Worm (Caenorhabditis elegans): Measurements from ENCODE around the gene sre-3.

The sre-3 gene

DNA sequence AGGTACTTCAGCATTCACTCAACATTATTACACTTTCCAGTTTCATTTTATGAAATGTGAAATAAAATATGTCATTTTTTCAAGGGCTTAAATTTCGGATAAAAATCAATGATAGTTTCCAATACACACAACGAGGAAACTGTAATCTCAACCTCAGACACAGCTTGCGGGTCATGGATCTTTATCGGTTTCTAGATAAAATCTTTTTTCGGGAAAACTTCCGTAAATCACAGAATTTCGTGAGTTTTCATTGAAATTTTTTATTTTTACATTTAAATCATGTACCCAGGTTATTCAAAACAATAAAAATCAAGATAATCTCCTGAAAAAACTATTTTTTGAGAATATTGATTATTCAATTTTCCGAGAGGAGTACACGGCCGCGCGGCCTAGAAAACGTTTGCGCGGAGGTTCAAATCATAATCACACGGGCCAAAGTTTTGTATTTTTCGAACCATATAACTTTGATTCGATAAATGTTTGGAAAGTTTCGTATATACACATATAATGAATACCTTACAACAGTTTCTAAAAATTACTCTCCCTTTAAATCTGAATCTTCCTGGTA lies 11.8 kb downstream of the sre-3 start:
- TF ChIP-seq nhr-28 (tag; optimal IDR thresholded peaks at IDR 0.05) (no peak), nhr-237 (tag; optimal IDR thresholded peaks at IDR 0.05) (no peak), efl-1 (optimal IDR thresholded peaks at IDR 0.05) (peak; percentile 29 to 52), efl-1 (GFP tag; optimal IDR thresholded peaks at IDR 0.05 in 1 of 2) (peak; percentile 55 to 96), dpl-1 (GFP tag; optimal IDR thresholded peaks at IDR 0.05) (peak in 2 of 3 experiments; percentile 40 to 49), C34B4.2 (tag; optimal IDR thresholded peaks at IDR 0.05) (no peak), xbp-1 (tag; optimal IDR thresholded peaks at IDR 0.05) (no peak), hlh-4 (tag; optimal IDR thresholded peaks at IDR 0.05) (no peak), ces-1 (GFP tag; optimal IDR thresholded peaks at IDR 0.05) (no peak), unc-130 (tag; optimal IDR thresholded peaks at IDR 0.05) (no peak), lsy-2 (tag; optimal IDR thresholded peaks at IDR 0.05) (no peak), nhr-90 (tag; optimal IDR thresholded peaks at IDR 0.05; ENCODE audit: poor library complexity) (peak; percentile 8), lir-3 (tag; optimal IDR thresholded peaks at IDR 0.05; ENCODE audit: poor library complexity) (no peak), lin-35 (GFP tag; optimal IDR thresholded peaks at IDR 0.05) (peak in 1 of 2 experiments; percentile 60), rnt-1 (tag; optimal IDR thresholded peaks at IDR 0.05) (peak; percentile 43), fkh-8 (tag; optimal IDR thresholded peaks at IDR 0.05) (no peak), nhr-85 (tag) (peak; percentile 63), blmp-1 (tag; optimal IDR thresholded peaks at IDR 0.05) (peak; percentile 0), unc-86 (tag; optimal IDR thresholded peaks at IDR 0.05) (no peak)

DNA sequence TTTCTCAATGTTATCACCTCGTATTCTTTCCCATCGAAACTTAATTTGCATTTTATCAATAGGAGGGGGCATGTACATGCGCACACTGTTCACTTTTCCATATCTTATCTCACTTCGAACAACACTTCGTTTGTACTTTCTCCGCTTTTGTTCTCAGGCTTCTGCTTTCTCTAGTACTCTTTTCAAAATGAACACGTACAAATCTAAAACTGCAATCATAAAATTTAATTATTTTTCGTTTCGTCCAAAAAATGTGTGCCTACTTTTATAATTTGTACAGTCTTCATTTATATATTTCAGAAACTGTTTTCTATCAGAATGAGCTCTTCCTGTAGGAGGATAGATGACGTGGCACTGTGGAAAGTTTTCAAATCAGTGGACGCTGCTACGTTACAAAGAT lies 13.2 kb downstream of the sre-3 start, which contains the start of gene C07D10.1:
C07D10.1 (plus strand) TSS at position 301 of the 400 bp plus-strand sequence.
- TF ChIP-seq nhr-237 (tag; optimal IDR thresholded peaks at IDR 0.05) = no peak
- TF ChIP-seq fos-1 (tag; optimal IDR thresholded peaks at IDR 0.05) = no peak
- TF ChIP-seq nhr-71 (tag; optimal IDR thresholded peaks at IDR 0.05) = no peak
- no peak for TF ChIP-seq ceh-8 (GFP tag; optimal IDR thresholded peaks at IDR 0.05)
- TF ChIP-seq elt-3 (tag; optimal IDR thresholded peaks at IDR 0.05) = no peak
- TF ChIP-seq zag-1 (tag; optimal IDR thresholded peaks at IDR 0.05) = no peak
- no peak for TF ChIP-seq pax-3 (tag; optimal IDR thresholded peaks at IDR 0.05)
- TF ChIP-seq ceh-88 (GFP tag; IDR thresholded peaks at IDR 0.05) = no peak
- TF ChIP-seq dpl-1 (GFP tag; optimal IDR thresholded peaks at IDR 0.05) = no peak
- TF ChIP-seq unc-130 (tag; optimal IDR thresholded peaks at IDR 0.05) = no peak
- no peak for TF ChIP-seq lin-15B (tag; optimal IDR thresholded peaks at IDR 0.05)
- TF ChIP-seq nhr-11 (tag; optimal IDR thresholded peaks at IDR 0.05) = no peak
- TF ChIP-seq pag-3 (tag; optimal IDR thresholded peaks at IDR 0.05; ENCODE audit: borderline replicate concordance, insufficient read depth) = no peak
- TF ChIP-seq ets-5 (GFP tag; IDR thresholded peaks at IDR 0.05) = no peak
- TF ChIP-seq unc-62 (GFP tag; optimal IDR thresholded peaks at IDR 0.05) = no peak

ce11 chrII:7402625-7403024 lies 17.1 kb downstream of the sre-3 start, which contains the start of gene nas-7:
Gene nas-7, minus strand, starts transcription at chrII:7402725.
- TF ChIP-seq hpl-2 (GFP tag; optimal IDR thresholded peaks at IDR 0.05) (no peak), C34B4.2 (tag; optimal IDR thresholded peaks at IDR 0.05) (no peak), dsc-1 (tag; optimal IDR thresholded peaks at IDR 0.05) (no peak), nhr-237 (tag; optimal IDR thresholded peaks at IDR 0.05) (no peak), efl-3 (GFP tag; optimal IDR thresholded peaks at IDR 0.05) (no peak), fkh-8 (tag; optimal IDR thresholded peaks at IDR 0.05) (no peak), hlh-4 (tag; optimal IDR thresholded peaks at IDR 0.05) (no peak), ceh-88 (GFP tag; IDR thresholded peaks at IDR 0.05) (no peak), alr-1 (tag; optimal IDR thresholded peaks at IDR 0.05; ENCODE audit: borderline replicate concordance) (no peak), vab-15 (tag; optimal IDR thresholded peaks at IDR 0.05) (no peak), irx-1 (tag; optimal IDR thresholded peaks at IDR 0.05) (no peak), fos-1 (tag; optimal IDR thresholded peaks at IDR 0.05) (no peak)

All from whole organism, L1 larva.